Worm (Caenorhabditis elegans) whole organism, young adult: ENCODE measurements around the gene perm-2.

ENCODE experiments used
- T07F8.4 ChIP-seq: sonication (generic microtip); optimal IDR thresholded peaks from 2 replicates; lab custom pipeline; 2016; ENCODE audit warnings: mild to moderate bottlenecking, missing genetic modification characterization, moderate library complexity, missing compliant biosample characterization
- atf-7 ChIP-seq: sonication (generic microtip); optimal IDR thresholded peaks from 2 replicates; lab custom pipeline; 2017; ENCODE audit warnings: mild to moderate bottlenecking, missing genetic modification characterization, missing compliant biosample characterization
- madf-6 ChIP-seq: fragments of 200-800 bp; sonication (Bioruptor generic); IDR thresholded peaks from 2 replicates; pipeline ENCODE4 v1.3.6; 2022; ENCODE audit warnings: missing genetic modification reagents, missing genetic modification characterization, missing compliant biosample characterization
- nhr-90 ChIP-seq: sonication (generic microtip); optimal IDR thresholded peaks from 2 replicates; lab custom pipeline; 2016; ENCODE audit warnings: missing genotype, mild to moderate bottlenecking, missing genetic modification characterization, missing compliant biosample characterization

DNA sequence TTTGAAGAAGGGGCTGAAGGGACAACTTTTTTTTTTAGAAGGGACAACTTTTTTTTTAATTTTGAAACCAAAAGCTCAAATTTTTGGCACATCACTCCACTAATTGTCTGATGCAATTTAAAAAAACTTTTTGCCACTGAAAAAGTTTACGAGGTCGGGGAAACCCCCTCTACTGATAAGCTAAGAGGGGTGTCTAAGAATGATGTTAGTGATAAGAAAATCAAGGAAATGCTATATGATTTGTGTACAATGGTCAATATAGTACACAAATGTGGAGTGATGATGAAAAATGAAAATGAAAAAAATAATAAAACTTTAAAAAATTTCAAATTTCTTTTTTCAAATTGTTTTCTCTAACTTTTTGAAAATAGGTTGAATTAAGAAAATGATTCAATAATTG is 21.0 kb downstream of the perm-2 start:
- TF ChIP-seq madf-6 (GFP tag; lab: Robert Waterston, UW): no peak
- no peak for TF ChIP-seq T07F8.4 (tag; lab: Kevin White, UChicago)
- TF ChIP-seq nhr-90 (tag; lab: Kevin White, UChicago): no peak
- no peak for TF ChIP-seq atf-7 (tag; lab: Kevin White, UChicago)
